Fruit fly (Drosophila melanogaster) whole organism, embryonic: ENCODE measurements around the gene Gclc.

ENCODE experiments used
- Atf-2 ChIP-seq: fragments of 200-800 bp; sonication (Bioruptor generic); optimal IDR thresholded peaks from 2 replicates; lab custom pipeline; 2016; ENCODE audit warnings: missing biosample characterization, missing genetic modification characterization
- CG11504 ChIP-seq: fragments of 200-800 bp; sonication (Bioruptor generic); optimal IDR thresholded peaks from 3 replicates; lab custom pipeline; 2019; ENCODE audit warnings: missing biosample characterization, mild to moderate bottlenecking, missing genetic modification characterization, moderate library complexity
- CG12659 ChIP-seq: fragments of 200-800 bp; sonication (Bioruptor generic); optimal IDR thresholded peaks from 3 replicates; lab custom pipeline; 2017; ENCODE audit warnings: mild to moderate bottlenecking, missing biosample characterization, missing genetic modification reagents, missing genetic modification characterization
- CG13424 ChIP-seq: fragments of 200-800 bp; sonication (Bioruptor generic); optimal IDR thresholded peaks from 2 replicates; lab custom pipeline; 2019; ENCODE audit warnings: missing biosample characterization, mild to moderate bottlenecking, missing genetic modification characterization, moderate library complexity
- CG15514 ChIP-seq: fragments of 200-800 bp; sonication (Bioruptor generic); optimal IDR thresholded peaks from 3 replicates; lab custom pipeline; 2017; ENCODE audit warnings: missing biosample characterization, missing genetic modification characterization, mild to moderate bottlenecking, moderate library complexity, missing genetic modification reagents
- CG16779 ChIP-seq: fragments of 200-800 bp; sonication (Bioruptor generic); IDR thresholded peaks from 2 replicates; pipeline ENCODE4 v1.3.6; 2022; ENCODE audit warnings: missing biosample characterization, missing genetic modification characterization
- CG2202 ChIP-seq: fragments of 200-800 bp; sonication (Bioruptor generic); optimal IDR thresholded peaks from 2 replicates; lab custom pipeline; 2018; ENCODE audit warnings: missing biosample characterization, mild to moderate bottlenecking, missing genetic modification characterization
- CG3065 ChIP-seq: fragments of 200-800 bp; sonication (Bioruptor generic); optimal IDR thresholded peaks from 2 replicates; lab custom pipeline; 2016; ENCODE audit warnings: missing biosample characterization, missing genetic modification characterization
- CG32532 ChIP-seq: fragments of 200-800 bp; sonication (Bioruptor generic); IDR thresholded peaks from 2 replicates; pipeline ENCODE4 v1.3.6; 2022; ENCODE audit warnings: missing biosample characterization, missing genetic modification characterization
- CG3281 ChIP-seq: fragments of 200-800 bp; sonication (Bioruptor generic); optimal IDR thresholded peaks from 3 replicates; lab custom pipeline; 2017; ENCODE audit warnings: missing biosample characterization, mild to moderate bottlenecking, missing genetic modification characterization
- CG8290 ChIP-seq, 3 experiments: fragments of 200-800 bp; sonication (Bioruptor generic); optimal IDR thresholded peaks; 2 replicates each; lab custom pipeline; 2016 to 2019; ENCODE audit warnings: missing biosample characterization in 3 of 3, missing genetic modification characterization in 3 of 3, mild to moderate bottlenecking in 2 of 3, moderate library complexity in 1 of 3
- CG9932 ChIP-seq: fragments of 200-800 bp; sonication (Bioruptor generic); IDR thresholded peaks from 2 replicates; pipeline ENCODE4 v1.3.6; 2022; ENCODE audit warnings: missing biosample characterization, missing genetic modification characterization
- CTCF ChIP-seq: fragments of 200-800 bp; sonication (Bioruptor generic); optimal IDR thresholded peaks from 2 replicates; lab custom pipeline; 2017; ENCODE audit warnings: missing biosample characterization, mild to moderate bottlenecking, missing genetic modification characterization, moderate library complexity
- Dek ChIP-seq: fragments of 200-800 bp; sonication (Bioruptor generic); optimal IDR thresholded peaks from 3 replicates; lab custom pipeline; 2019; ENCODE audit warnings: missing biosample characterization, mild to moderate bottlenecking, missing genetic modification characterization, moderate library complexity
- Dll ChIP-seq: fragments of 200-800 bp; sonication (Bioruptor generic); IDR thresholded peaks from 4 replicates; pipeline ENCODE4 v1.3.6; 2022; ENCODE audit warnings: missing biosample characterization, missing genetic modification characterization; ENCODE audit not compliant: partially characterized antibody
- HmgD ChIP-seq: fragments of 200-800 bp; sonication (Bioruptor generic); optimal IDR thresholded peaks from 3 replicates; lab custom pipeline; 2016; ENCODE audit warnings: missing biosample characterization, missing genetic modification characterization
- Max ChIP-seq: fragments of 200-800 bp; sonication (Bioruptor generic); optimal IDR thresholded peaks from 2 replicates; lab custom pipeline; 2016; ENCODE audit warnings: missing biosample characterization, mild to moderate bottlenecking, missing genetic modification characterization
- Med ChIP-seq: fragments of 200-800 bp; sonication (Bioruptor generic); peaks from one replicate; lab custom pipeline; 2016; ENCODE audit warnings: missing biosample characterization, missing genetic modification characterization, mild to moderate bottlenecking, inconsistent platforms, moderate library complexity
- NFAT ChIP-seq: fragments of 200-800 bp; sonication (Bioruptor generic); IDR thresholded peaks from 2 replicates; pipeline ENCODE4 v1.3.6; 2022; ENCODE audit warnings: missing biosample characterization, missing genetic modification characterization
- NK7.1 ChIP-seq: fragments of 200-800 bp; sonication (Bioruptor generic); optimal IDR thresholded peaks from 3 replicates; lab custom pipeline; 2016; ENCODE audit warnings: missing biosample characterization, missing genetic modification characterization
- Poxn ChIP-seq: fragments of 200-800 bp; sonication (Bioruptor generic); IDR thresholded peaks from 2 replicates; pipeline ENCODE4 v1.3.6; 2022; ENCODE audit warnings: missing biosample characterization, missing genetic modification characterization
- Ravus ChIP-seq: fragments of 200-800 bp; sonication (Bioruptor generic); IDR thresholded peaks from 2 replicates; pipeline ENCODE4 v1.3.6; 2022; ENCODE audit warnings: missing biosample characterization, missing genetic modification characterization
- Rfx ChIP-seq: fragments of 200-800 bp; sonication (Bioruptor generic); IDR thresholded peaks from 2 replicates; pipeline ENCODE4 v1.3.6; 2022; ENCODE audit warnings: missing biosample characterization, missing genetic modification characterization
- Sry-δ ChIP-seq: fragments of 200-800 bp; sonication (Bioruptor generic); optimal IDR thresholded peaks from 2 replicates; lab custom pipeline; 2016; ENCODE audit warnings: missing biosample characterization, missing genetic modification characterization
- Stat92E ChIP-seq, 3 experiments: fragments of >200 bp in 2 of 3; fragments of 200-800 bp in 1 of 3; sonication (Bioruptor generic) in 1 of 3; optimal IDR thresholded peaks; 2 replicates each; lab custom pipeline; 2017 to 2019; ENCODE audit warnings: missing biosample characterization in 3 of 3, missing genetic modification characterization in 3 of 3, mild to moderate bottlenecking in 1 of 3, moderate library complexity in 1 of 3
- ap ChIP-seq: fragments of 200-800 bp; sonication (Bioruptor generic); IDR thresholded peaks from 2 replicates; pipeline ENCODE4 v1.3.6; 2022; ENCODE audit warnings: missing biosample characterization, missing genetic modification characterization
- ara ChIP-seq: fragments of 200-800 bp; sonication (Bioruptor generic); IDR thresholded peaks from 2 replicates; pipeline ENCODE4 v1.3.6; 2022; ENCODE audit warnings: missing biosample characterization, missing genetic modification characterization
- btn ChIP-seq: fragments of 200-800 bp; sonication (Bioruptor generic); optimal IDR thresholded peaks from 2 replicates; lab custom pipeline; 2016; ENCODE audit warnings: missing biosample characterization, missing genetic modification characterization
- cg ChIP-seq: fragments of 200-800 bp; sonication (Bioruptor generic); optimal IDR thresholded peaks from 3 replicates; lab custom pipeline; 2019; ENCODE audit warnings: missing biosample characterization, mild to moderate bottlenecking, missing genetic modification characterization, moderate library complexity
- chif ChIP-seq, 2 experiments: fragments of 200-800 bp; sonication (Bioruptor generic); optimal IDR thresholded peaks; 3 replicates each; lab custom pipeline; 2016; ENCODE audit warnings: missing biosample characterization in 2 of 2, missing genetic modification characterization in 2 of 2
- corto ChIP-seq: fragments of 200-800 bp; sonication (Bioruptor generic); optimal IDR thresholded peaks from 2 replicates; lab custom pipeline; 2016; ENCODE audit warnings: missing biosample characterization, mild to moderate bottlenecking, missing genetic modification characterization, moderate library complexity
- crc ChIP-seq: fragments of 200-800 bp; sonication (Bioruptor generic); optimal IDR thresholded peaks from 2 replicates; lab custom pipeline; 2016; ENCODE audit warnings: missing biosample characterization, missing genetic modification characterization
- dimm ChIP-seq: fragments of 200-800 bp; sonication (Bioruptor generic); IDR thresholded peaks from 2 replicates; pipeline ENCODE4 v1.3.6; 2022; ENCODE audit warnings: missing biosample characterization, missing genetic modification characterization
- ewg ChIP-seq: fragments of 200-800 bp; sonication (Bioruptor generic); optimal IDR thresholded peaks from 3 replicates; lab custom pipeline; 2017; ENCODE audit warnings: mild to moderate bottlenecking, missing biosample characterization, missing genetic modification reagents, missing genetic modification characterization
- gcm ChIP-seq: fragments of 200-800 bp; sonication (Bioruptor generic); optimal IDR thresholded peaks from 2 replicates; lab custom pipeline; 2019; ENCODE audit warnings: missing biosample characterization, mild to moderate bottlenecking, missing genetic modification characterization, moderate library complexity
- inv ChIP-seq: fragments of 200-800 bp; sonication (Bioruptor generic); IDR thresholded peaks from 2 replicates; pipeline ENCODE4 v1.3.6; 2022; ENCODE audit warnings: missing biosample characterization, missing genetic modification characterization; ENCODE audit not compliant: partially characterized antibody
- klu ChIP-seq: fragments of 200-800 bp; sonication (Bioruptor generic); IDR thresholded peaks from 2 replicates; pipeline ENCODE4 v1.3.6; 2022; ENCODE audit warnings: missing biosample characterization, missing genetic modification characterization
- lmd ChIP-seq: fragments of 200-800 bp; sonication (Bioruptor generic); IDR thresholded peaks from 2 replicates; pipeline ENCODE4 v1.3.6; 2022; ENCODE audit warnings: missing biosample characterization, missing genetic modification characterization
- lola ChIP-seq, 3 experiments: fragments of >200 bp in 2 of 3; fragments of 200-800 bp in 1 of 3; sonication (Bioruptor generic) in 1 of 3; optimal IDR thresholded peaks; 2 replicates each; lab custom pipeline; 2017 to 2019; ENCODE audit warnings: missing biosample characterization in 3 of 3, missing genetic modification characterization in 3 of 3, mild to moderate bottlenecking in 1 of 3, moderate library complexity in 1 of 3
- mld ChIP-seq: fragments of 200-800 bp; sonication (Bioruptor generic); IDR thresholded peaks from 3 replicates; pipeline ENCODE4 v1.3.6; 2022; ENCODE audit warnings: missing biosample characterization, missing genetic modification characterization; ENCODE audit not compliant: partially characterized antibody
- oc ChIP-seq: fragments of 200-800 bp; sonication (Bioruptor generic); optimal IDR thresholded peaks from 2 replicates; lab custom pipeline; 2018; ENCODE audit warnings: missing biosample characterization, mild to moderate bottlenecking, missing genetic modification characterization, moderate library complexity
- pfk ChIP-seq: fragments of 200-800 bp; sonication (Bioruptor generic); optimal IDR thresholded peaks from 2 replicates; lab custom pipeline; 2018; ENCODE audit warnings: missing biosample characterization, mild to moderate bottlenecking, missing genetic modification characterization, moderate library complexity
- pum ChIP-seq: fragments of 200-800 bp; sonication (Bioruptor generic); optimal IDR thresholded peaks from 2 replicates; lab custom pipeline; 2016; ENCODE audit warnings: missing biosample characterization, missing genetic modification characterization
- repo ChIP-seq: fragments of 200-800 bp; sonication (Bioruptor generic); optimal IDR thresholded peaks from 2 replicates; lab custom pipeline; 2016; ENCODE audit warnings: missing biosample characterization, missing genetic modification characterization
- sima ChIP-seq: fragments of 200-800 bp; sonication (Bioruptor generic); optimal IDR thresholded peaks from 2 replicates; lab custom pipeline; 2016; ENCODE audit warnings: missing biosample characterization, missing genetic modification characterization
- slou ChIP-seq: fragments of 200-800 bp; sonication (Bioruptor generic); optimal IDR thresholded peaks from 3 replicates; lab custom pipeline; 2016; ENCODE audit warnings: missing biosample characterization, missing genetic modification characterization
- stwl ChIP-seq: fragments of 200-800 bp; sonication (Bioruptor generic); optimal IDR thresholded peaks from 3 replicates; lab custom pipeline; 2018; ENCODE audit warnings: missing biosample characterization, mild to moderate bottlenecking, missing genetic modification characterization, moderate library complexity
- tio ChIP-seq: fragments of 200-800 bp; sonication (Bioruptor generic); optimal IDR thresholded peaks from 2 replicates; lab custom pipeline; 2017; ENCODE audit warnings: missing biosample characterization, missing genetic modification characterization, inconsistent platforms
- vvl ChIP-seq: fragments of 200-800 bp; sonication (Bioruptor generic); IDR thresholded peaks from 2 replicates; pipeline ENCODE4 v1.3.6; 2022; ENCODE audit warnings: missing biosample characterization, missing genetic modification characterization

The Gclc gene

DNA sequence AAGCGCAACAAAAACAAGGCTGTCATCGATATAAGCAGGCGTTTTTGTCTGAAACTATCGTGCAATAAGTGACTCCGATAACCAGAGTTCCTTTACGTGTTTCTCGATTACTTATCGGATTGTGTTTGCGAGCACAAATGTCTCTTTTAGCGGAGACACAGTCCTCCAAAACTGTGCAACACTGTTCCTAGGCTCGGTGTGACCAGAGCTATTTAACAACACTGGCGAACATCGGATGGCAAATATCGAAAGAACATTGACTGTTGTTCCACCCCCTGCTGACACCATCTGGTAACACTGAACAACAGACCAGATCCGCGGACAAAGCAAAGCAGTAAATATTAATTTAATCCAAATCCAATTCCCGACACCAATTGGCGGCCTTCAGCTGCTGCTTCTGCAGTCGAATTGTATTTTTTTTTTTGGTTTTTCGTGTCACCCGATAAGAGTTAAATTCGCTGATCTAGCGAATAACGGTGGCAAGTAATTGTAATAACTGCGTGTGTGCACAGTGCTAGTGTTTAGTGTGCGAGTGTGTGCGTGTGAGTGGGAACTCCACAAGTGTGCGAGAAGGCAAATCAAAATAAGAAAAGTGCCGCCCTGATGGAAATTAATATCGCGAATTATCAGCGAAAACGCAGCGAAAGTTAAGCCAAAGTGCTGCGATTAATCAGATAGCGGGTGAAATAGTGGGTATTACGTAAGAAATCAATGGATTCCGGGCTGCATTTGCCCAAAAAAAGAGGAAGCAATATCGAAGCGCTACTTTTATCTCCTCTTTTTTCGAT is 54.4 kb downstream of the Gclc start, which contains the start of gene mys (continued):
- TF ChIP-seq mld (GFP tag; lab: Robert Waterston, UW) (peak; percentile 89), Max (GFP tag; lab: Kevin White, UChicago) (no peak), lmd (GFP tag; lab: Robert Waterston, UW) (peak; percentile 38; the same call in 1 of the 2 replicates), CG16779 (peak; percentile 71), inv (GFP tag; lab: Robert Waterston, UW) (peak; percentile 91), CG15514 (GFP tag; lab: Kevin White, UChicago) (peak; percentile 97), slou (peak; percentile 42), Rfx (peak; percentile 90), CG11504 (tag; lab: Kevin White, UChicago) (peak; percentile 50), NK7.1 (no peak), Stat92E (GFP tag; optimal IDR thresholded peaks at IDR 0.05; lab: Kevin White, UChicago) (no peak), Dll (GFP tag; lab: Robert Waterston, UW) (peak; percentile 92), oc (peak; percentile 40), Med (GFP tag; lab: Kevin White, UChicago) (peak; percentile 98), klu (peak; percentile 64; the same call in 1 of the 2 replicates), CG3065 (GFP tag; lab: Kevin White, UChicago) (peak; percentile 35), HmgD (GFP tag; lab: Kevin White, UChicago) (peak; percentile 83), tio (GFP tag; lab: Kevin White, UChicago) (no peak), CG32532 (GFP tag; lab: Robert Waterston, UW) (peak; percentile 74), NFAT (peak; percentile 85), CTCF (GFP tag; lab: Kevin White, UChicago) (peak; percentile 60), Dek (tag; lab: Kevin White, UChicago) (peak; percentile 73), btn (GFP tag; lab: Kevin White, UChicago) (peak; percentile 35), Atf-2 (GFP tag; lab: Kevin White, UChicago) (peak; percentile 44), ap (GFP tag; lab: Robert Waterston, UW) (no peak), CG2202 (peak; percentile 20), stwl (tag; lab: Kevin White, UChicago) (peak; percentile 94), CG12659 (peak; percentile 92), Ravus (GFP tag; lab: Robert Waterston, UW) (no peak), vvl (GFP tag; lab: Robert Waterston, UW) (peak; percentile 85), pum (peak; percentile 76), crc (GFP tag; lab: Kevin White, UChicago) (peak; percentile 36), corto (GFP tag; lab: Kevin White, UChicago) (no peak), Sry-δ (GFP tag; lab: Kevin White, UChicago) (peak; percentile 99), CG3281 (no peak), gcm (GFP tag; lab: Kevin White, UChicago) (peak; percentile 4), cg (GFP tag; lab: Kevin White, UChicago) (peak; percentile 81), dimm (no peak), sima (GFP tag; lab: Kevin White, UChicago) (no peak), ewg (GFP tag; lab: Kevin White, UChicago) (no peak), ara (GFP tag; lab: Robert Waterston, UW) (0 out of 2 replicates have a peak, but pooled peaks have one; percentile 15), pfk (GFP tag; lab: Kevin White, UChicago) (peak; percentile 58), lola (GFP tag; optimal IDR thresholded peaks at IDR 0.05; lab: Kevin White, UChicago) (no peak), repo (GFP tag; lab: Kevin White, UChicago) (peak; percentile 64), Poxn (no peak), CG8290 (GFP tag; optimal IDR thresholded peaks at IDR 0.05; lab: Kevin White, UChicago) (peak; percentile 65), CG8290 (tag; optimal IDR thresholded peaks at IDR 0.05; lab: Kevin White, UChicago) (peak in 1 of 2 experiments; percentile 96), chif (GFP tag; optimal IDR thresholded peaks at IDR 0.05; lab: Kevin White, UChicago) (peak; percentile 46 to 58), CG13424 (tag; lab: Kevin White, UChicago) (peak; percentile 48), CG9932 (GFP tag; lab: Robert Waterston, UW) (peak; percentile 91)
